Fruit fly (Drosophila melanogaster) whole organism, embryonic: Measurements from ENCODE around the gene CG12056.
A peak's percentile ranks its signal among the peaks of the same experiment; 100 is the strongest.

Source experiments
- Atf6 ChIP-seq: fragments of 200-800 bp; sonication (Bioruptor generic); IDR thresholded peaks from 2 replicates; pipeline ENCODE4 v1.3.6; 2022; ENCODE audit warnings: missing biosample characterization, missing genetic modification characterization
- Awh ChIP-seq: fragments of 200-800 bp; sonication (Bioruptor generic); IDR thresholded peaks from 2 replicates; pipeline ENCODE4, ENCODE4 v1.3.6; 2022; ENCODE audit warnings: missing biosample characterization, missing genetic modification characterization
- BtbVII ChIP-seq: fragments of 200-800 bp; sonication (Bioruptor generic); optimal IDR thresholded peaks from 3 replicates; lab custom pipeline; 2017; ENCODE audit warnings: missing biosample characterization, mild to moderate bottlenecking, missing genetic modification characterization
- CG10366 ChIP-seq: fragments of 200-800 bp; sonication (Bioruptor generic); IDR thresholded peaks from 2 replicates; pipeline ENCODE4 v1.3.6; 2022; ENCODE audit warnings: missing biosample characterization, missing genetic modification characterization
- CG12744 ChIP-seq: fragments of 200-800 bp; sonication (Bioruptor generic); optimal IDR thresholded peaks from 2 replicates; lab custom pipeline; 2016; ENCODE audit warnings: missing biosample characterization, missing genetic modification characterization
- CG14441 ChIP-seq: fragments of 200-800 bp; sonication (Bioruptor generic); IDR thresholded peaks from 2 replicates; pipeline ENCODE4 v1.3.6; 2022; ENCODE audit warnings: missing biosample characterization, missing genetic modification characterization
- CG14860 ChIP-seq: fragments of 200-800 bp; sonication (Bioruptor generic); IDR thresholded peaks from 3 replicates; pipeline ENCODE4 v1.3.6; 2022; ENCODE audit warnings: missing biosample characterization, missing genetic modification characterization; ENCODE audit not compliant: partially characterized antibody
- CG15011 ChIP-seq: fragments of 200-800 bp; sonication (Bioruptor generic); optimal IDR thresholded peaks from 3 replicates; lab custom pipeline; 2018; ENCODE audit warnings: missing biosample characterization, mild to moderate bottlenecking, missing genetic modification characterization
- CG16815 ChIP-seq: fragments of 200-800 bp; sonication (Bioruptor generic); optimal IDR thresholded peaks from 3 replicates; lab custom pipeline; 2017; ENCODE audit warnings: missing biosample characterization, mild to moderate bottlenecking, missing genetic modification characterization
- CG17829 ChIP-seq: fragments of 200-800 bp; optimal IDR thresholded peaks from 2 replicates; lab custom pipeline; 2019; ENCODE audit warnings: missing biosample characterization, mild to moderate bottlenecking, missing genetic modification characterization, moderate library complexity
- CG30020 ChIP-seq: fragments of 200-800 bp; optimal IDR thresholded peaks from 2 replicates; lab custom pipeline; 2019; ENCODE audit warnings: missing biosample characterization, mild to moderate bottlenecking, missing genetic modification characterization, moderate library complexity
- CG34224 ChIP-seq: fragments of 200-800 bp; sonication (Bioruptor generic); IDR thresholded peaks from 3 replicates; pipeline ENCODE4 v1.3.6; 2022; ENCODE audit warnings: missing biosample characterization, missing genetic modification characterization; ENCODE audit not compliant: partially characterized antibody
- CG34376 ChIP-seq: fragments of 200-800 bp; sonication (Bioruptor generic); optimal IDR thresholded peaks from 2 replicates; lab custom pipeline; 2018; ENCODE audit warnings: missing biosample characterization, mild to moderate bottlenecking, missing genetic modification characterization
- CG4360 ChIP-seq: fragments of 200-800 bp; sonication (Bioruptor generic); IDR thresholded peaks from 2 replicates; pipeline ENCODE4 v1.3.6; 2022; ENCODE audit warnings: missing biosample characterization, missing genetic modification characterization
- CG43689 ChIP-seq: fragments of 200-800 bp; sonication (Bioruptor generic); IDR thresholded peaks from 2 replicates; pipeline ENCODE4 v1.3.6; 2022; ENCODE audit warnings: missing biosample characterization, missing genetic modification characterization
- CG6765 ChIP-seq: fragments of 200-800 bp; sonication (Bioruptor generic); optimal IDR thresholded peaks from 3 replicates; lab custom pipeline; 2017; ENCODE audit warnings: missing biosample characterization, mild to moderate bottlenecking, missing genetic modification characterization
- CG8944 ChIP-seq: fragments of 200-800 bp; sonication (Bioruptor generic); optimal IDR thresholded peaks from 3 replicates; lab custom pipeline; 2016; ENCODE audit warnings: missing biosample characterization, missing genetic modification characterization
- CG9727 ChIP-seq: fragments of 200-800 bp; sonication (Bioruptor generic); optimal IDR thresholded peaks from 3 replicates; lab custom pipeline; 2017; ENCODE audit warnings: missing biosample characterization, mild to moderate bottlenecking, missing genetic modification characterization
- CG9817 ChIP-seq: fragments of 200-800 bp; sonication (Bioruptor generic); optimal IDR thresholded peaks from 2 replicates; lab custom pipeline; 2018; ENCODE audit warnings: missing biosample characterization, mild to moderate bottlenecking, missing genetic modification characterization, moderate library complexity
- CHES-1-like ChIP-seq: fragments of 200-800 bp; sonication (Bioruptor generic); optimal IDR thresholded peaks from 2 replicates; lab custom pipeline; 2016; ENCODE audit warnings: missing biosample characterization, missing genetic modification characterization
- CrebB ChIP-seq: fragments of 200-800 bp; sonication (Bioruptor generic); optimal IDR thresholded peaks from 3 replicates; lab custom pipeline; 2018; ENCODE audit warnings: missing biosample characterization, mild to moderate bottlenecking, missing genetic modification characterization
- E2f2 ChIP-seq: fragments of 200-800 bp; sonication (Bioruptor generic); IDR thresholded peaks from 2 replicates; pipeline ENCODE4 v1.3.6; 2022; ENCODE audit warnings: missing biosample characterization, missing genetic modification characterization
- Gsc ChIP-seq: fragments of 200-800 bp; sonication (Bioruptor generic); IDR thresholded peaks from 2 replicates; pipeline ENCODE4 v1.3.6; 2022; ENCODE audit warnings: missing biosample characterization, missing genetic modification characterization
- Hmr ChIP-seq: fragments of 200-800 bp; sonication (Bioruptor generic); optimal IDR thresholded peaks from 3 replicates; lab custom pipeline; 2017; ENCODE audit warnings: mild to moderate bottlenecking, missing biosample characterization, missing genetic modification reagents, missing genetic modification characterization
- Hr78 ChIP-seq, 2 experiments: fragments of 200-800 bp in 1 of 2; fragments of >200 bp in 1 of 2; sonication (Bioruptor generic) in 1 of 2; optimal IDR thresholded peaks; 2 replicates each; lab custom pipeline; 2017 to 2019; ENCODE audit warnings: missing biosample characterization in 2 of 2, missing genetic modification characterization in 2 of 2, mild to moderate bottlenecking in 1 of 2, moderate library complexity in 1 of 2
- Med ChIP-seq: fragments of 200-800 bp; sonication (Bioruptor generic); peaks from one replicate; lab custom pipeline; 2016; ENCODE audit warnings: missing biosample characterization, missing genetic modification characterization, mild to moderate bottlenecking, inconsistent platforms, moderate library complexity
- NFAT ChIP-seq: fragments of 200-800 bp; sonication (Bioruptor generic); IDR thresholded peaks from 2 replicates; pipeline ENCODE4 v1.3.6; 2022; ENCODE audit warnings: missing biosample characterization, missing genetic modification characterization
- Neu2 ChIP-seq: fragments of 200-800 bp; sonication (Bioruptor generic); optimal IDR thresholded peaks from 3 replicates; lab custom pipeline; 2016; ENCODE audit warnings: missing biosample characterization, missing genetic modification characterization, borderline replicate concordance
- Stat92E ChIP-seq, 3 experiments: fragments of >200 bp in 2 of 3; fragments of 200-800 bp in 1 of 3; sonication (Bioruptor generic) in 1 of 3; optimal IDR thresholded peaks; 2 replicates each; lab custom pipeline; 2017 to 2019; ENCODE audit warnings: missing biosample characterization in 3 of 3, missing genetic modification characterization in 3 of 3, mild to moderate bottlenecking in 1 of 3, moderate library complexity in 1 of 3
- Tbp ChIP-seq: fragments of >200 bp; optimal IDR thresholded peaks from 2 replicates; lab custom pipeline; 2018; ENCODE audit warnings: missing biosample characterization, missing genetic modification characterization
- ap ChIP-seq: fragments of 200-800 bp; sonication (Bioruptor generic); IDR thresholded peaks from 2 replicates; pipeline ENCODE4 v1.3.6; 2022; ENCODE audit warnings: missing biosample characterization, missing genetic modification characterization
- ase ChIP-seq: fragments of 200-800 bp; sonication (Bioruptor generic); IDR thresholded peaks from 3 replicates; pipeline ENCODE4 v1.3.6; 2022; ENCODE audit warnings: missing biosample characterization, missing genetic modification characterization
- ato ChIP-seq: fragments of 200-800 bp; sonication (Bioruptor generic); IDR thresholded peaks from 2 replicates; pipeline ENCODE4 v1.3.6; 2022; ENCODE audit warnings: missing biosample characterization, missing genetic modification characterization; ENCODE audit not compliant: partially characterized antibody
- crc ChIP-seq: fragments of 200-800 bp; sonication (Bioruptor generic); optimal IDR thresholded peaks from 2 replicates; lab custom pipeline; 2016; ENCODE audit warnings: missing biosample characterization, missing genetic modification characterization
- crp ChIP-seq, 2 experiments: fragments of 200-800 bp; sonication (Bioruptor generic); optimal IDR thresholded peaks; 2 replicates in 1 of 2; 3 replicates in 1 of 2; lab custom pipeline; 2017; ENCODE audit warnings: missing biosample characterization in 2 of 2, missing genetic modification characterization in 2 of 2, mild to moderate bottlenecking in 1 of 2, moderate library complexity in 1 of 2
- dan ChIP-seq: fragments of 200-800 bp; sonication (Bioruptor generic); IDR thresholded peaks from 2 replicates; pipeline ENCODE4 v1.3.6; 2022; ENCODE audit warnings: missing biosample characterization, missing genetic modification characterization
- ewg ChIP-seq: fragments of 200-800 bp; sonication (Bioruptor generic); optimal IDR thresholded peaks from 3 replicates; lab custom pipeline; 2017; ENCODE audit warnings: mild to moderate bottlenecking, missing biosample characterization, missing genetic modification reagents, missing genetic modification characterization
- fd64A ChIP-seq: fragments of 200-800 bp; sonication (Bioruptor generic); optimal IDR thresholded peaks from 3 replicates; lab custom pipeline; 2018; ENCODE audit warnings: missing biosample characterization, mild to moderate bottlenecking, missing genetic modification characterization
- gfzf ChIP-seq: fragments of 200-800 bp; sonication (Bioruptor generic); optimal IDR thresholded peaks from 2 replicates; lab custom pipeline; 2016; ENCODE audit warnings: missing biosample characterization, mild to moderate bottlenecking, missing genetic modification characterization, moderate library complexity
- her ChIP-seq: fragments of 200-800 bp; sonication (Bioruptor generic); optimal IDR thresholded peaks from 2 replicates; lab custom pipeline; 2016; ENCODE audit warnings: missing biosample characterization, missing genetic modification characterization
- ind ChIP-seq: fragments of 200-800 bp; sonication (Bioruptor generic); optimal IDR thresholded peaks from 3 replicates; lab custom pipeline; 2016; ENCODE audit warnings: missing biosample characterization, missing genetic modification characterization
- inv ChIP-seq: fragments of 200-800 bp; sonication (Bioruptor generic); IDR thresholded peaks from 2 replicates; pipeline ENCODE4 v1.3.6; 2022; ENCODE audit warnings: missing biosample characterization, missing genetic modification characterization; ENCODE audit not compliant: partially characterized antibody
- ken ChIP-seq: fragments of 200-800 bp; sonication (Bioruptor generic); IDR thresholded peaks from 3 replicates; pipeline ENCODE4 v1.3.6; 2022; ENCODE audit warnings: missing biosample characterization, missing genetic modification characterization
- knrl ChIP-seq: fragments of 200-800 bp; sonication (Bioruptor generic); IDR thresholded peaks from 3 replicates; pipeline ENCODE4 v1.3.6; 2022; ENCODE audit warnings: missing biosample characterization, missing genetic modification characterization; ENCODE audit not compliant: partially characterized antibody
- onecut ChIP-seq: fragments of 200-800 bp; sonication (Bioruptor generic); IDR thresholded peaks from 2 replicates; pipeline ENCODE4 v1.3.6; 2022; ENCODE audit warnings: missing biosample characterization, missing genetic modification characterization
- pho ChIP-seq: fragments of 200-800 bp; sonication (Bioruptor generic); optimal IDR thresholded peaks from 2 replicates; lab custom pipeline; 2016; ENCODE audit warnings: missing biosample characterization, missing genetic modification characterization
- ranshi ChIP-seq: fragments of 200-800 bp; sonication (Bioruptor generic); IDR thresholded peaks from 2 replicates; pipeline ENCODE4 v1.3.6; 2022; ENCODE audit warnings: missing biosample characterization, missing genetic modification characterization
- sens-2 ChIP-seq: fragments of 200-800 bp; sonication (Bioruptor generic); IDR thresholded peaks from 2 replicates; pipeline ENCODE4 v1.3.6; 2022; ENCODE audit warnings: missing biosample characterization, missing genetic modification characterization
- tin ChIP-seq: fragments of 200-800 bp; sonication (Bioruptor generic); optimal IDR thresholded peaks from 3 replicates; lab custom pipeline; 2016; ENCODE audit warnings: missing biosample characterization, missing genetic modification characterization
- tio ChIP-seq: fragments of 200-800 bp; sonication (Bioruptor generic); optimal IDR thresholded peaks from 2 replicates; lab custom pipeline; 2017; ENCODE audit warnings: missing biosample characterization, missing genetic modification characterization, inconsistent platforms
- tx ChIP-seq: fragments of 200-800 bp; sonication (Bioruptor generic); optimal IDR thresholded peaks from 2 replicates; lab custom pipeline; 2016; ENCODE audit warnings: missing biosample characterization, missing genetic modification characterization
- z ChIP-seq: fragments of 200-800 bp; sonication (Bioruptor generic); IDR thresholded peaks from 3 replicates; pipeline ENCODE4 v1.3.6; 2022; ENCODE audit warnings: missing biosample characterization, missing genetic modification characterization

The CG12056 gene

DNA sequence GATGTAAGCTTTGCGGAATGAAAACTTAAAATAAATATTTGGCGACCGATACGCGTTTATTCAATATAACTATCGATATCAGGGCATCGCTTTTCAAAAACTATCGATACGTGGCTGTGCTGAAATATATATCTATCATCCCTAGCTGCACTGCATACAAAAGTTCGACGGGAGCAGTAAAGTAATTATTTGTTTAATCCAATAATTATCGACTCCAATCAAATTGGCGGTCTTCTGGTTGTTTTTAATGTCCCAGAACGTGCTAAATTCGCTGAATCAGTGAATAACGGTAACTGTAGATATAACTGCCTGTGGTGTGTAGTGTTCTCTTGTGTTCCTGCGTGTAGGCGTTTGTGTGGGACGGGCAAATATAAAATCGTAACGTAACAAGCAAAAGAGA is 29.4 kb upstream of the CG12056 start, which contains the start of gene mei-P26 (continued):
- peak in 1 of 2 experiments; percentile 12 for TF ChIP-seq crp (GFP tag; optimal IDR thresholded peaks at IDR 0.05; lab: Kevin White, UChicago)
- TF ChIP-seq ewg (GFP tag; lab: Kevin White, UChicago), result no peak
- no peak for TF ChIP-seq onecut (GFP tag; lab: Robert Waterston, UW)
- no peak for TF ChIP-seq tio (GFP tag; lab: Kevin White, UChicago)
- TF ChIP-seq Atf6 (GFP tag; lab: Robert Waterston, UW), result no peak
- no peak for TF ChIP-seq CG17829 (tag; lab: Kevin White, UChicago)
- TF ChIP-seq BtbVII (GFP tag; lab: Kevin White, UChicago), result no peak
- no peak for TF ChIP-seq CG8944
- TF ChIP-seq inv (GFP tag; lab: Robert Waterston, UW), result peak; percentile 78
- TF ChIP-seq ranshi, result no peak
- TF ChIP-seq ato (GFP tag; lab: Robert Waterston, UW), result peak; percentile 79
- no peak for TF ChIP-seq tx (GFP tag; lab: Kevin White, UChicago)
- no peak for TF ChIP-seq CHES-1-like (GFP tag; lab: Kevin White, UChicago)
- TF ChIP-seq fd64A, result no peak
- no peak for TF ChIP-seq ind (GFP tag; lab: Kevin White, UChicago)
- TF ChIP-seq CG15011, result no peak
- TF ChIP-seq CG30020, result no peak
- no peak for TF ChIP-seq CG10366 (GFP tag; lab: Robert Waterston, UW)
- no peak for TF ChIP-seq Tbp
- TF ChIP-seq ase, result no peak
- TF ChIP-seq CG12744, result no peak
- no peak for TF ChIP-seq CG14441 (GFP tag; lab: Robert Waterston, UW)
- TF ChIP-seq ken (GFP tag; lab: Robert Waterston, UW), result no peak
- TF ChIP-seq pho (GFP tag; lab: Kevin White, UChicago), result no peak
- no peak for TF ChIP-seq crc (GFP tag; lab: Kevin White, UChicago)
- no peak for TF ChIP-seq tin (GFP tag; lab: Kevin White, UChicago)
- no peak for TF ChIP-seq CG16815 (GFP tag; lab: Kevin White, UChicago)
- no peak for TF ChIP-seq Hr78 (GFP tag; optimal IDR thresholded peaks at IDR 0.05; lab: Kevin White, UChicago)
- TF ChIP-seq CG34224 (GFP tag; lab: Robert Waterston, UW), result peak; percentile 82
- no peak for TF ChIP-seq ap
- no peak for TF ChIP-seq Neu2 (GFP tag; lab: Kevin White, UChicago)
- TF ChIP-seq CrebB (tag; lab: Kevin White, UChicago), result no peak
- no peak for TF ChIP-seq Gsc
- no peak for TF ChIP-seq z
- no peak for TF ChIP-seq CG43689 (GFP tag; lab: Robert Waterston, UW)
- peak; percentile 25 for TF ChIP-seq Med (GFP tag; lab: Kevin White, UChicago)
- TF ChIP-seq dan (GFP tag; lab: Robert Waterston, UW), result no peak
- no peak for TF ChIP-seq CG9727 (GFP tag; lab: Kevin White, UChicago)
- TF ChIP-seq knrl, result peak; percentile 83
- TF ChIP-seq Stat92E (GFP tag; optimal IDR thresholded peaks at IDR 0.05; lab: Kevin White, UChicago), result no peak
- TF ChIP-seq NFAT (GFP tag; lab: Robert Waterston, UW), result no peak
- TF ChIP-seq sens-2, result no peak
- no peak for TF ChIP-seq CG4360 (GFP tag; lab: Robert Waterston, UW)
- no peak for TF ChIP-seq CG9817 (tag; lab: Kevin White, UChicago)
- no peak for TF ChIP-seq Hmr
- peak; percentile 56 for TF ChIP-seq E2f2 (GFP tag; lab: Robert Waterston, UW)
- TF ChIP-seq CG34376 (GFP tag; lab: Kevin White, UChicago), result no peak
- TF ChIP-seq CG6765 (GFP tag; lab: Kevin White, UChicago), result no peak
- peak; percentile 76 for TF ChIP-seq CG14860 (GFP tag; lab: Robert Waterston, UW)
- no peak for TF ChIP-seq her (GFP tag; lab: Kevin White, UChicago)
- no peak for TF ChIP-seq Awh (GFP tag; lab: Robert Waterston, UW)
- peak; percentile 0 for TF ChIP-seq gfzf
